Worm (Caenorhabditis elegans) whole organism, L2 larva: ENCODE data around the gene C25F6.1.

ENCODE experiments used
- ZK546.5 ChIP-seq: sonication (generic microtip); optimal IDR thresholded peaks from 2 replicates; lab custom pipeline; 2017; ENCODE audit warnings: missing biosample characterization, missing genetic modification characterization
- elt-3 ChIP-seq: sonication (generic microtip); optimal IDR thresholded peaks from 2 replicates; lab custom pipeline; 2017; ENCODE audit warnings: missing biosample characterization, missing genetic modification characterization
- lin-13 ChIP-seq: fragments of 150-350 bp; optimal IDR thresholded peaks from 2 replicates; lab custom pipeline; 2014; ENCODE audit warnings: missing biosample characterization, missing genetic modification reagents, missing genetic modification characterization
- mdl-1 ChIP-seq, 2 experiments: fragments of 150-350 bp in 1 of 2; sonication (generic microtip) in 1 of 2; optimal IDR thresholded peaks; 2 replicates each; lab custom pipeline; 2017; ENCODE audit warnings: missing biosample characterization in 2 of 2, missing genetic modification characterization in 2 of 2
- skn-1 ChIP-seq: sonication (generic microtip); optimal IDR thresholded peaks from 2 replicates; lab custom pipeline; 2017; ENCODE audit warnings: missing biosample characterization, missing genetic modification characterization
- snpc-4 ChIP-seq: fragments of 150-350 bp; optimal IDR thresholded peaks from 2 replicates; lab custom pipeline; 2014; ENCODE audit warnings: missing biosample characterization, missing genetic modification characterization
- unc-39 ChIP-seq: fragments of 150-350 bp; optimal IDR thresholded peaks from 2 replicates; lab custom pipeline; 2014; ENCODE audit warnings: missing biosample characterization, missing genetic modification characterization
- ztf-4 ChIP-seq: fragments of 150-350 bp; optimal IDR thresholded peaks from 2 replicates; lab custom pipeline; 2014; ENCODE audit warnings: missing biosample characterization, missing genetic modification characterization

- TF ChIP-seq ZK546.5 (tag; lab: Kevin White, UChicago): no peak
- TF ChIP-seq snpc-4: no peak
- no peak for TF ChIP-seq unc-39 (tag; lab: Kevin White, UChicago)
- TF ChIP-seq ztf-4 (tag; lab: Kevin White, UChicago): no peak
- TF ChIP-seq lin-13 (GFP tag; lab: Kevin White, UChicago): no peak
- no peak for TF ChIP-seq elt-3 (tag; lab: Kevin White, UChicago)
- no peak for TF ChIP-seq skn-1
- TF ChIP-seq mdl-1 (tag; optimal IDR thresholded peaks at IDR 0.05; lab: Kevin White, UChicago): no peak
Measured at ce11 chrX:5457184-5457583, 29.1 kb upstream of the C25F6.1 start.
